Worm (Caenorhabditis elegans): ENCODE results near the gene tyra-2.

Gene tyra-2

DNA sequence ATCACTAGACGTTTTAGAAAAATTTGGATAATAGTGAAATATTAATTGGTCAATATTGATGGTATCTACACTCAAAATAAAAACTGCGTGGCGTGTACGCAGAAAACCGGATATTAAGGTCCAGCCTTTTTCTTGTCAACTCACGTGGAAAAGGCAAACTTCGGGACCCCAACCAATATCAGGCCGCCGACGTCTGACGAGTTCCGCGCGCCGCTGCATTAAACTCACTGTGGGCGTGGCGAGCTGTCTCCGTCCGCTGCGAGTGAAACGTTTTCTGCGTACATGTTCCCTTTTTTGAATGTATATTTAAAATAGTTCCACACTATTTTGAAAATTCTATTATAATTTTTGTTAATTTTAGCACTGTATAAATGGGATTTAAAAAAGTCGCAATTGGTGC lies 544 bp upstream of the tyra-2 start:
- TF ChIP-seq snpc-4 (tag; optimal IDR thresholded peaks at IDR 0.05): peak; percentile 6
- no peak for TF ChIP-seq nhr-77 (tag; optimal IDR thresholded peaks at IDR 0.05)

DNA sequence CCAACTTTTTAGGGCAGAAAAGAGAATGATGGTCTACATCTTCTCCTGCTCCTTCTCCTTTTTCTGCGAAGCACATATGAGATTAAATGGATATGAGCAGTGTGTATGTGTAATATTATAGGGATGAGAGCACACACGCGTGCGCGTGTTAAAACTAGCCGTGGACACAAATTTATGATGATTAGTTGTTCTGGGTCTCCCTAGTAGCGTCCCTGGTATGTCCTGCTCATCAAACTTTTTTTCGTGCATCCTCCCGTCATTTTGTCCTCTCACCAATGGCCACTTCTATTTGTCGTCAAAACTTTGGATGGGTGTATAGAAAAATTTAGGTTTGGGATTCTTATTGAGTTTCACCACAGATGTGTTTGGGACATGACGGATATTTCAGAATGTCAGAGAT lies 3.4 kb downstream of the tyra-2 start:
- TF ChIP-seq fkh-2 (tag; optimal IDR thresholded peaks at IDR 0.05): no peak
- no peak for TF ChIP-seq elt-2 (tag; optimal IDR thresholded peaks at IDR 0.05)
- no peak for TF ChIP-seq nhr-25 (tag; optimal IDR thresholded peaks at IDR 0.05)
- TF ChIP-seq fos-1 (tag; optimal IDR thresholded peaks at IDR 0.05): no peak
- TF ChIP-seq ceh-28 (tag; optimal IDR thresholded peaks at IDR 0.05): no peak
- no peak for TF ChIP-seq nhr-23 (tag; optimal IDR thresholded peaks at IDR 0.05)
- TF ChIP-seq nhr-43 (tag; optimal IDR thresholded peaks at IDR 0.05; ENCODE audit: poor library complexity, severe bottlenecking): no peak
- TF ChIP-seq eor-1 (tag; optimal IDR thresholded peaks at IDR 0.05): no peak
- TF ChIP-seq nhr-11 (tag; optimal IDR thresholded peaks at IDR 0.05): no peak
- TF ChIP-seq mdl-1 (tag; optimal IDR thresholded peaks at IDR 0.05): no peak

ce11 chrX:6996448-6996847 lies 8.9 kb downstream of the tyra-2 start, which contains the start of the genes F01E11.20 and tsp-16:
TSS of gene F01E11.20 (minus strand) at chrX:6996548.
TSS of gene tsp-16 (minus strand) at chrX:6996620.
- TF ChIP-seq lin-39 (tag; optimal IDR thresholded peaks at IDR 0.05) (no peak), pha-4 (tag; optimal IDR thresholded peaks at IDR 0.05) (peak; percentile 70)

ce11 chrX:6991427-6991826 lies 13.9 kb downstream of the tyra-2 start, which contains the start of gene ugt-57:
TSS of gene ugt-57 (plus strand) at chrX:6991727.
- TF ChIP-seq jun-1 (tag; optimal IDR thresholded peaks at IDR 0.05) (no peak), nhr-76 (tag; optimal IDR thresholded peaks at IDR 0.05) (no peak), sea-2 (GFP tag; optimal IDR thresholded peaks at IDR 0.05) (no peak), ceh-9 (tag; optimal IDR thresholded peaks at IDR 0.05) (no peak), zag-1 (tag; optimal IDR thresholded peaks at IDR 0.05) (no peak), unc-62 (GFP tag; optimal IDR thresholded peaks at IDR 0.05) (no peak), hmg-11 (tag; optimal IDR thresholded peaks at IDR 0.05) (no peak), elt-3 (tag; optimal IDR thresholded peaks at IDR 0.05) (no peak), daf-12 (tag; optimal IDR thresholded peaks at IDR 0.05) (no peak), nhr-11 (tag; optimal IDR thresholded peaks at IDR 0.05) (no peak), elt-2 (tag; optimal IDR thresholded peaks at IDR 0.05) (no peak), unc-39 (tag; optimal IDR thresholded peaks at IDR 0.05) (no peak), ztf-4 (tag; optimal IDR thresholded peaks at IDR 0.05) (no peak), snpc-4 (tag; optimal IDR thresholded peaks at IDR 0.05) (no peak), aly-2 (tag; optimal IDR thresholded peaks at IDR 0.05) (no peak), ceh-28 (tag; optimal IDR thresholded peaks at IDR 0.05) (no peak), fkh-2 (tag; optimal IDR thresholded peaks at IDR 0.05) (no peak)

ce11 chrX:6989342-6989741 lies 16.0 kb downstream of the tyra-2 start, which contains the start of gene F01E11.18:
TSS of gene F01E11.18 (plus strand) at chrX:6989642.
- no peak for TF ChIP-seq nhr-23 (tag; optimal IDR thresholded peaks at IDR 0.05)
- no peak for TF ChIP-seq elt-3 (tag; optimal IDR thresholded peaks at IDR 0.05)
- TF ChIP-seq fkh-2 (tag; optimal IDR thresholded peaks at IDR 0.05): no peak
- TF ChIP-seq lsy-12 (tag; optimal IDR thresholded peaks at IDR 0.05): no peak
- no peak for TF ChIP-seq nhr-67 (tag; optimal IDR thresholded peaks at IDR 0.05)
- TF ChIP-seq ztf-11 (tag; optimal IDR thresholded peaks at IDR 0.05): no peak
- TF ChIP-seq lin-15B (tag; optimal IDR thresholded peaks at IDR 0.05): no peak
- TF ChIP-seq nhr-11 (tag; optimal IDR thresholded peaks at IDR 0.05): no peak

- TF ChIP-seq snpc-4 (tag; optimal IDR thresholded peaks at IDR 0.05) (no peak), egl-5 (tag; optimal IDR thresholded peaks at IDR 0.05) (no peak)
These were observed 17.2 kb downstream of the tyra-2 start for ce11 chrX:6988212-6988611.

DNA sequence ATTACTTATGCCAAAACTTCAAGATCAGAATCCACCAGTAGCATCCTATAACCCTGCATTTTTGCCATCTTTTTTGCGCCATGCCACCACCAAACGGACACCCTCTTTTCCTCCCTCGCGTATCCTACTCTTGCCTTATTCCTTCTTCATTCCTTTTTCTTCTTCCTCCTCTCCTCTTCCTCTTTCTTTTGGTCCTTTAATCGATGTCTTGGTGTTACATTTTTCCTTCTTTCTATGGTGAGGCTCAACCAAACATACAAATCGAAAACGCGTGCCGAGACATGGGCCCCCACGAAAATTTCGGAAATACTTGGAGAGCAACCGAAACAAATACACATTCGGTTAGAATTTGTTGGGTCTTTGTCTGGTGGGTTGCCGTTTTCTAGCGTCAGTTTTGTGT lies 34.1 kb downstream of the tyra-2 start:
- TF ChIP-seq lin-39 (tag; optimal IDR thresholded peaks at IDR 0.05) (peak; percentile 71), pha-4 (tag; optimal IDR thresholded peaks at IDR 0.05) (no peak), nhr-25 (tag; optimal IDR thresholded peaks at IDR 0.05) (no peak), tbx-2 (tag; optimal IDR thresholded peaks at IDR 0.05) (no peak), snpc-4 (tag; optimal IDR thresholded peaks at IDR 0.05) (no peak), ceh-16 (tag; optimal IDR thresholded peaks at IDR 0.05) (no peak), nhr-28 (tag; optimal IDR thresholded peaks at IDR 0.05) (no peak), egl-5 (tag; optimal IDR thresholded peaks at IDR 0.05) (no peak), nfya-1 (tag; optimal IDR thresholded peaks at IDR 0.05; ENCODE audit: insufficient read depth) (peak; percentile 39)

All from whole organism, L3 larva.